Fruit fly (Drosophila melanogaster) whole organism, adult: ENCODE results near the gene CG12213.

Experiments
- CG11617 ChIP-seq: fragments of 200-800 bp; sonication (Bioruptor generic); optimal IDR thresholded peaks from 2 replicates; lab custom pipeline; 2017; ENCODE audit warnings: mild to moderate bottlenecking, missing biosample characterization, missing genetic modification reagents, missing genetic modification characterization
- CG1620 ChIP-seq: fragments of 200-800 bp; sonication (Bioruptor generic); optimal IDR thresholded peaks from 2 replicates; lab custom pipeline; 2016; ENCODE audit warnings: missing biosample characterization, missing genetic modification characterization
- CG7045 ChIP-seq: fragments of 200-800 bp; sonication (Bioruptor generic); optimal IDR thresholded peaks from 2 replicates; lab custom pipeline; 2017; ENCODE audit warnings: missing biosample characterization, mild to moderate bottlenecking, missing genetic modification characterization
- CG7101 ChIP-seq: fragments of 200-800 bp; sonication (Bioruptor generic); optimal IDR thresholded peaks from 2 replicates; lab custom pipeline; 2018; ENCODE audit warnings: missing biosample characterization, mild to moderate bottlenecking, missing genetic modification characterization, moderate library complexity
- Clk ChIP-seq: fragments of 200-800 bp; sonication (Bioruptor generic); optimal IDR thresholded peaks from 2 replicates; lab custom pipeline; 2017; ENCODE audit warnings: missing biosample characterization, missing genetic modification characterization
- Crg-1 ChIP-seq: fragments of 200-800 bp; sonication (Bioruptor generic); optimal IDR thresholded peaks from 2 replicates; lab custom pipeline; 2016; ENCODE audit warnings: missing biosample characterization, missing genetic modification characterization
- Hr96 ChIP-seq: fragments of 200-800 bp; sonication (Bioruptor generic); optimal IDR thresholded peaks from 2 replicates; lab custom pipeline; 2016; ENCODE audit warnings: missing biosample characterization, missing genetic modification characterization
- Mnt ChIP-seq: fragments of 200-800 bp; sonication (Bioruptor generic); optimal IDR thresholded peaks from 2 replicates; lab custom pipeline; 2016; ENCODE audit warnings: missing biosample characterization, mild to moderate bottlenecking, missing genetic modification characterization
- cic ChIP-seq: fragments of 200-800 bp; sonication (Bioruptor generic); optimal IDR thresholded peaks from 2 replicates; lab custom pipeline; 2017; ENCODE audit warnings: missing biosample characterization, mild to moderate bottlenecking, missing genetic modification characterization, moderate library complexity
- cnc ChIP-seq, 2 experiments: fragments of >200 bp; optimal IDR thresholded peaks; 2 replicates each; lab custom pipeline; 2017
- kay ChIP-seq: fragments of 200-800 bp; sonication (Bioruptor generic); peaks from one replicate; lab custom pipeline; 2016; ENCODE audit warnings: missing biosample characterization, missing genetic modification characterization, borderline replicate concordance
- ovo ChIP-seq: fragments of 200-800 bp; sonication (Bioruptor generic); optimal IDR thresholded peaks from 2 replicates; lab custom pipeline; 2016; ENCODE audit warnings: missing biosample characterization, missing genetic modification characterization
- pad ChIP-seq: fragments of 200-800 bp; sonication (Bioruptor generic); optimal IDR thresholded peaks from 3 replicates; lab custom pipeline; 2017; ENCODE audit warnings: missing biosample characterization, missing genetic modification characterization, mild to moderate bottlenecking, moderate library complexity, missing genetic modification reagents

DNA sequence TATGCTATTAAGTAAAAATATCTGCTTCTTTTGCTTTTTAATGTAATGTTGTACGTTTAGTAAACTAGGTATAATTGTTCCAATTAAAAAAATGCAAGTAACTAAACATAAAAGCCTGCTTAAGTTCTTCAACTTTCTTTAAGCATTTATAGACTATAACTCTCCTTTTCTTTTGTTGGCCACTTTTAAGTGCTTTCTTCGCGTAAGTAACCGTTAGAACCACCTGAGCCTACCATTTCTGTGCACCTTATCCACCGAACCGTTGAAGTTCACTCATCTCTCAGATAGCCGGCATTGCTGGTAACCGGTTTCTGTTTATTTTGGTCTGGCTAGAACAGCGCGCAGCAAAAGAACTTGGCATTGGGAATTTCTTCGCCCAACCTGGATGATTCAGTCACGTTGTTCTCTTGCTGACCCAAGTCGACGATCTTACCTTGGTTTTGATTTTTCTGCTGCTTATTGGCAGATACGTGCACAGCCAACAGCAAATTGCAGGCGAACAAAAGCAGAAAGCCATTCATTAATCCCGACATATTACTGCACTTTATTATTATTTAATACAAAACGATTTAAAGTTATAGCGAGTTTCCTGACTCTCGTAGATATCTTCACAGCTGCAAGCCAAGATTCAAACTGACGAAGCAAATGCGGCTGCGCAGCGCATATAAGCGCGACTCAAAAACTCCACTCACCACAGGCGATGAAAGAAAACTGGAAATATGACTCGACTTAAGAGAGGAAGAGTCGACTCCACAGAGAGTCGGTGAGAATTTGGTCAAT, 9.3 kb upstream of the CG12213 start, which contains the start of gene CG10005:
- TF ChIP-seq cic (GFP tag; lab: Kevin White, UChicago), result no peak
- TF ChIP-seq pad (GFP tag; lab: Kevin White, UChicago), result no peak
- no peak for TF ChIP-seq Crg-1
- TF ChIP-seq CG7101, result no peak
- no peak for TF ChIP-seq CG7045 (GFP tag; lab: Kevin White, UChicago)
- TF ChIP-seq Clk (GFP tag; lab: Kevin White, UChicago), result no peak
- TF ChIP-seq cnc (optimal IDR thresholded peaks at IDR 0.05; lab: Kevin White, UChicago), result no peak
- no peak for TF ChIP-seq ovo (GFP tag; lab: Kevin White, UChicago)
- no peak for TF ChIP-seq Hr96 (GFP tag; lab: Kevin White, UChicago)
- no peak for TF ChIP-seq CG11617
- TF ChIP-seq CG1620, result no peak
- TF ChIP-seq kay (GFP tag; lab: Kevin White, UChicago), result no peak
- TF ChIP-seq Mnt, result no peak
